Worm (Caenorhabditis elegans) whole organism, L4 larva: ENCODE results near the gene col-156.

ENCODE experiments used
- Y105C5A.15 ChIP-seq: fragments of 200-800 bp; sonication (Bioruptor generic); IDR thresholded peaks from 2 replicates; pipeline ENCODE4 v1.3.6; 2022; ENCODE audit warnings: missing genetic modification characterization, missing compliant biosample characterization
- ZK337.2 ChIP-seq: fragments of 200-800 bp; sonication (Bioruptor generic); IDR thresholded peaks from 2 replicates; pipeline ENCODE4 v1.3.6; 2022; ENCODE audit warnings: missing genetic modification reagents, missing genetic modification characterization, missing compliant biosample characterization
- ceh-44 ChIP-seq: fragments of 200-800 bp; sonication (Bioruptor generic); IDR thresholded peaks from 2 replicates; pipeline ENCODE4 v1.3.6; 2022; ENCODE audit warnings: missing genetic modification reagents, missing genetic modification characterization, missing compliant biosample characterization
- ceh-82 ChIP-seq: sonication (generic microtip); optimal IDR thresholded peaks from 2 replicates; lab custom pipeline; 2017; ENCODE audit warnings: missing biosample characterization, missing genetic modification characterization
- ces-1 ChIP-seq: fragments of 150-350 bp; sonication (generic microtip); optimal IDR thresholded peaks from 4 replicates; lab custom pipeline; 2014; ENCODE audit warnings: missing biosample characterization, missing genetic modification reagents, missing genetic modification characterization
- daf-8 ChIP-seq: fragments of 200-800 bp; sonication (Bioruptor generic); IDR thresholded peaks from 2 replicates; pipeline ENCODE4 v1.3.6; 2022; ENCODE audit warnings: missing genetic modification characterization, missing compliant biosample characterization
- lin-39 ChIP-seq: fragments of 150-350 bp; optimal IDR thresholded peaks from 2 replicates; lab custom pipeline; 2014; ENCODE audit warnings: missing biosample characterization, missing genetic modification reagents, missing genetic modification characterization
- lir-3 ChIP-seq: sonication (generic microtip); optimal IDR thresholded peaks from 2 replicates; lab custom pipeline; 2016; ENCODE audit warnings: mild to moderate bottlenecking, missing genetic modification characterization, missing compliant biosample characterization
- lsy-2 ChIP-seq, 2 experiments: fragments of 150-350 bp in 1 of 2; sonication (generic microtip) in 1 of 2; optimal IDR thresholded peaks; 2 replicates each; lab custom pipeline; 2014 to 2017; ENCODE audit warnings: missing biosample characterization in 2 of 2, missing genetic modification characterization in 2 of 2
- nhr-11 ChIP-seq: fragments of 150-350 bp; optimal IDR thresholded peaks from 2 replicates; lab custom pipeline; 2014; ENCODE audit warnings: missing biosample characterization, missing genetic modification characterization
- pha-4 ChIP-seq, 2 experiments: fragments of 150-350 bp in 1 of 2; fragments of 200-800 bp in 1 of 2; sonication (Bioruptor generic) in 1 of 2; IDR thresholded peaks in 1 of 2; optimal IDR thresholded peaks in 1 of 2; 2 replicates each; pipeline versions ENCODE4 v1.3.6 to Lab custom; 2014 to 2022; ENCODE audit warnings: missing genetic modification characterization in 2 of 2, missing genetic modification reagents in 2 of 2, missing biosample characterization in 1 of 2, missing compliant biosample characterization in 1 of 2
- rbr-2 ChIP-seq: sonication (generic microtip); optimal IDR thresholded peaks from 2 replicates; lab custom pipeline; 2016; ENCODE audit warnings: missing genotype, missing genetic modification characterization, missing compliant biosample characterization
- snpc-4 ChIP-seq: fragments of 150-350 bp; optimal IDR thresholded peaks from 2 replicates; lab custom pipeline; 2014; ENCODE audit warnings: missing biosample characterization, missing genetic modification characterization
- unc-62 ChIP-seq, 3 experiments: fragments of 150-350 bp in 1 of 3; sonication (generic microtip); optimal IDR thresholded peaks in 2 of 3; peaks in 1 of 3; 1 replicate in 1 of 3; 2 replicates in 2 of 3; lab custom pipeline; 2014 to 2017; ENCODE audit warnings: missing biosample characterization in 3 of 3, missing genetic modification characterization in 3 of 3, missing genetic modification reagents in 3 of 3, missing genotype in 1 of 3

DNA sequence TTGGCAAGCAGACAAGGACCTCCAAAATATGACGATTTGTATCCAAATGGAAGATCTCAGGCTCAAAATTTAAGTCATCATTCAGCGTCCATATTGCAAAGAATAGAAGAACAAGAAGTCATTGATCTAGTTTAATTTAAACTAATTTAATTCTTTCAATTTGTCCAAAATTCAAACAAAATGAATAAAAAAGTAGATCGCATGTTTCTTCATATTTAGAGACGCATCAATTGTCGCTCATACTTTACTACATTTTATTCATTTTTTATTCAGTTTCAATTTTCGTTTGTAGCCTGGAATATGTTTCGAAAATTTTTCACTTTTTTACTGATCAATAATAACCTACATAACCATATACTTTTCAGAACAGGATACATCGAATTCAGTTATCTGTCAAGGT lies 42.3 kb upstream of the col-156 start, which contains the start of gene T11F9.21:
- TF ChIP-seq ZK337.2 (GFP tag; lab: Robert Waterston, UW) (no peak), ceh-44 (GFP tag; lab: Robert Waterston, UW) (no peak), rbr-2 (tag; lab: Kevin White, UChicago) (no peak), ces-1 (GFP tag; lab: Kevin White, UChicago) (no peak), snpc-4 (tag; lab: Kevin White, UChicago) (no peak), lir-3 (tag; lab: Kevin White, UChicago) (no peak), ceh-82 (tag; lab: Kevin White, UChicago) (no peak), nhr-11 (tag; lab: Kevin White, UChicago) (no peak), pha-4 (GFP tag; IDR thresholded peaks at IDR 0.05; lab: Robert Waterston, UW) (no peak), pha-4 (tag; optimal IDR thresholded peaks at IDR 0.05; lab: Kevin White, UChicago) (no peak), daf-8 (GFP tag; lab: Robert Waterston, UW) (no peak), Y105C5A.15 (GFP tag; lab: Robert Waterston, UW) (no peak), lin-39 (no peak), unc-62 (GFP tag; optimal IDR thresholded peaks at IDR 0.05 in 1 of 2; lab: Kevin White, UChicago) (no peak), unc-62 (tag; optimal IDR thresholded peaks at IDR 0.05; lab: Kevin White, UChicago) (no peak), lsy-2 (tag; optimal IDR thresholded peaks at IDR 0.05; lab: Kevin White, UChicago) (no peak)
